Worm (Caenorhabditis elegans): Measurements from ENCODE around the gene srx-136.

DNA sequence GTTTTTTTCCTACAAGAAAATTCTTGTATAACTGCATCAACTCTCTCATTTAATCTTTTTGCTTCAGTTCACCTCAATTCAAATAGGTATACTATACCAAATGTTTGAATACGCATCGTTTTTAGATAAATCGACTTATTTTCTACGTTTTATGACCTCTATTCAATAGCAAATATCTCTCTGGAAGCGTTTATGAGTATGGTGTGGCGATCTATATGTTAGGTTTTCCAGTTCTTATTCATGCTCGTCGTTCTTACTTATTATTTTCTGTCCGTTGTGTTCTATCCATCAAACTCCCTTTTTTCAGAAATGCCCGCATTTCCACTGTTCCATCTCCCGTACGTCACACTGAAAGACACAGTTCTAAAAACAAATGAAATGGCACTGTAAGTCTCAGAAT, 23.4 kb downstream of the srx-136 start, which contains the start of gene T22G5.3:
- no peak for TF ChIP-seq F57C9.4 (tag; optimal IDR thresholded peaks at IDR 0.05)
- no peak for TF ChIP-seq ztf-22 (GFP tag; optimal IDR thresholded peaks at IDR 0.05)
- TF ChIP-seq ama-1 (optimal IDR thresholded peaks at IDR 0.05): no peak
- no peak for TF ChIP-seq ama-1 (GFP tag; optimal IDR thresholded peaks at IDR 0.05)
- TF ChIP-seq unc-62 (GFP tag; optimal IDR thresholded peaks at IDR 0.05): no peak
- TF ChIP-seq snpc-1.3 (tag; optimal IDR thresholded peaks at IDR 0.05; ENCODE audit: insufficient read depth): no peak
- TF ChIP-seq nhr-90 (tag; optimal IDR thresholded peaks at IDR 0.05): no peak
- no peak for TF ChIP-seq efl-1 (GFP tag; optimal IDR thresholded peaks at IDR 0.05)
- no peak for TF ChIP-seq madf-6 (GFP tag; IDR thresholded peaks at IDR 0.05)
- TF ChIP-seq rpc-1 (optimal IDR thresholded peaks at IDR 0.05): no peak
- no peak for TF ChIP-seq rpc-1 (tag; optimal IDR thresholded peaks at IDR 0.05)
- TF ChIP-seq Y67H2A.10 (GFP tag; conservative IDR thresholded peaks at IDR 0.05): no peak
